Worm (Caenorhabditis elegans): ENCODE data around the gene orc-5.

orc-5 gene

ce11 chrIV:10782014-10782413 is 47.6 kb upstream of the orc-5 start (continued):
- TF ChIP-seq vab-15 (tag; optimal IDR thresholded peaks at IDR 0.05) (no peak), pqm-1 (tag; optimal IDR thresholded peaks at IDR 0.05) (no peak), egl-27 (tag; optimal IDR thresholded peaks at IDR 0.05) (no peak), nhr-28 (tag; optimal IDR thresholded peaks at IDR 0.05) (no peak), nhr-85 (tag) (peak; percentile 95), fkh-8 (tag; optimal IDR thresholded peaks at IDR 0.05) (no peak), nhr-71 (tag; optimal IDR thresholded peaks at IDR 0.05) (peak; percentile 78), unc-98 (GFP tag; IDR thresholded peaks at IDR 0.05) (no peak), fkh-4 (tag; optimal IDR thresholded peaks at IDR 0.05; ENCODE audit: borderline replicate concordance) (no peak), zag-1 (tag; optimal IDR thresholded peaks at IDR 0.05) (no peak), efl-1 (optimal IDR thresholded peaks at IDR 0.05) (no peak), efl-1 (GFP tag; optimal IDR thresholded peaks at IDR 0.05 in 1 of 2) (peak in 1 of 2 experiments; percentile 89), ztf-11 (tag; optimal IDR thresholded peaks at IDR 0.05) (no peak), ces-1 (GFP tag; optimal IDR thresholded peaks at IDR 0.05) (no peak), nhr-11 (tag; optimal IDR thresholded peaks at IDR 0.05) (no peak), swsn-7 (tag; optimal IDR thresholded peaks at IDR 0.05) (no peak), dsc-1 (tag; optimal IDR thresholded peaks at IDR 0.05) (no peak), sptf-1 (tag; optimal IDR thresholded peaks at IDR 0.05) (no peak), nhr-84 (tag; optimal IDR thresholded peaks at IDR 0.05) (no peak), irx-1 (tag; optimal IDR thresholded peaks at IDR 0.05) (no peak), sox-4 (tag; optimal IDR thresholded peaks at IDR 0.05) (no peak), fos-1 (tag; optimal IDR thresholded peaks at IDR 0.05) (no peak), nhr-237 (tag; optimal IDR thresholded peaks at IDR 0.05) (no peak), lir-3 (tag; optimal IDR thresholded peaks at IDR 0.05; ENCODE audit: poor library complexity) (no peak), ama-1 (optimal IDR thresholded peaks at IDR 0.05) (no peak), hpl-2 (GFP tag; optimal IDR thresholded peaks at IDR 0.05) (no peak), lin-15B (tag; optimal IDR thresholded peaks at IDR 0.05) (no peak), ceh-88 (GFP tag; IDR thresholded peaks at IDR 0.05) (no peak), nhr-47 (tag; optimal IDR thresholded peaks at IDR 0.05) (peak; percentile 22), ets-5 (GFP tag; IDR thresholded peaks at IDR 0.05) (no peak), C34B4.2 (tag; optimal IDR thresholded peaks at IDR 0.05) (no peak), nhr-19 (GFP tag; conservative IDR thresholded peaks at IDR 0.05) (peak; percentile 65), pag-3 (tag; optimal IDR thresholded peaks at IDR 0.05; ENCODE audit: borderline replicate concordance, insufficient read depth) (no peak), elt-3 (tag; optimal IDR thresholded peaks at IDR 0.05) (peak in 3 of 6 experiments; percentile 69 to 95 (median 93)), isw-1 (GFP tag; IDR thresholded peaks at IDR 0.05) (no peak), mdl-1 (tag; optimal IDR thresholded peaks at IDR 0.05) (peak in 1 of 2 experiments; percentile 93), nhr-77 (tag; optimal IDR thresholded peaks at IDR 0.05) (no peak), C16A3.4 (tag; optimal IDR thresholded peaks at IDR 0.05) (peak; percentile 20), C04F5.9 (tag; optimal IDR thresholded peaks at IDR 0.05) (no peak), tbx-2 (tag; optimal IDR thresholded peaks at IDR 0.05) (peak; percentile 62), rnt-1 (tag; optimal IDR thresholded peaks at IDR 0.05) (no peak), snpc-4 (tag; optimal IDR thresholded peaks at IDR 0.05) (no peak), unc-130 (tag; optimal IDR thresholded peaks at IDR 0.05) (peak; percentile 29), Y116A8C.19 (tag; optimal IDR thresholded peaks at IDR 0.05; ENCODE audit: borderline replicate concordance) (no peak), pax-3 (tag; optimal IDR thresholded peaks at IDR 0.05) (no peak)

- peak; percentile 2 for TF ChIP-seq nhr-71 (tag; optimal IDR thresholded peaks at IDR 0.05)
- peak; percentile 74 for TF ChIP-seq blmp-1 (tag; optimal IDR thresholded peaks at IDR 0.05)
- no peak for TF ChIP-seq irx-1 (tag; optimal IDR thresholded peaks at IDR 0.05)
- TF ChIP-seq nhr-20 (tag; optimal IDR thresholded peaks at IDR 0.05), result peak; percentile 4
- TF ChIP-seq elt-3 (tag; optimal IDR thresholded peaks at IDR 0.05), result peak in 3 of 6 experiments; percentile 24 to 83 (median 34)
- TF ChIP-seq efl-1 (optimal IDR thresholded peaks at IDR 0.05), result no peak
- peak in 1 of 2 experiments; percentile 2 for TF ChIP-seq efl-1 (GFP tag; optimal IDR thresholded peaks at IDR 0.05 in 1 of 2)
- TF ChIP-seq snu-23 (GFP tag; optimal IDR thresholded peaks at IDR 0.05), result peak; percentile 18
- no peak for TF ChIP-seq dsc-1 (tag; optimal IDR thresholded peaks at IDR 0.05)
- peak; percentile 15 for TF ChIP-seq nhr-85 (tag)
- peak; percentile 8 for TF ChIP-seq lin-14 (GFP tag; optimal IDR thresholded peaks at IDR 0.05)
- TF ChIP-seq xbp-1 (tag; optimal IDR thresholded peaks at IDR 0.05), result no peak
These were observed 47.0 kb upstream of the orc-5 start for ce11 chrIV:10781346-10781745.
